Fruit fly (Drosophila melanogaster) whole organism, wandering third instar larva: ENCODE measurements around the gene SpdS.
A peak's percentile ranks its signal among the peaks of the same experiment; 100 is the strongest.

ENCODE experiments used
- Abd-B ChIP-seq: fragments of >200 bp; optimal IDR thresholded peaks from 2 replicates; lab custom pipeline; 2017; ENCODE audit warnings: missing biosample characterization, missing genetic modification characterization
- Hr83 ChIP-seq: fragments of 200-300 bp; sonication (Bioruptor generic); optimal IDR thresholded peaks from 2 replicates; lab custom pipeline; 2016; ENCODE audit warnings: missing biosample characterization, mild to moderate bottlenecking, missing genetic modification characterization, moderate library complexity; ENCODE audit not compliant: poor library complexity, severe bottlenecking
- Mio ChIP-seq: sonication (Bioruptor generic); optimal IDR thresholded peaks from 2 replicates; lab custom pipeline; 2016; ENCODE audit warnings: missing biosample characterization, missing genetic modification characterization
- Vsx2 ChIP-seq: fragments of 200-300, 225-300 bp; sonication (Bioruptor generic); optimal IDR thresholded peaks from 2 replicates; lab custom pipeline; 2018; ENCODE audit warnings: missing biosample characterization, missing genetic modification characterization; ENCODE audit not compliant: partially characterized antibody
- br ChIP-seq: fragments of 200-800 bp; sonication (Bioruptor generic); optimal IDR thresholded peaks from 2 replicates; lab custom pipeline; 2016; ENCODE audit warnings: missing biosample characterization, missing genetic modification characterization
- dl ChIP-seq, 2 experiments: fragments of 175-275, 200-275 bp in 1 of 2; fragments of 200-275 bp in 1 of 2; sonication (Bioruptor generic); optimal IDR thresholded peaks; lab custom pipeline; 2018; ENCODE audit warnings: mild to moderate bottlenecking in 2 of 2, missing biosample characterization in 2 of 2, missing genetic modification characterization in 2 of 2, moderate library complexity in 2 of 2; ENCODE audit not compliant: partially characterized antibody in 2 of 2, insufficient read depth in 1 of 2
- dsf ChIP-seq: sonication (Bioruptor generic); optimal IDR thresholded peaks from 2 replicates; lab custom pipeline; 2016; ENCODE audit warnings: missing biosample characterization, missing genetic modification characterization, borderline replicate concordance
- fru ChIP-seq: fragments of 200-800 bp; sonication (Bioruptor generic); optimal IDR thresholded peaks from 3 replicates; lab custom pipeline; 2016; ENCODE audit warnings: missing biosample characterization, mild to moderate bottlenecking, missing genetic modification characterization
- sage ChIP-seq: fragments of 200-800 bp; sonication (Bioruptor generic); optimal IDR thresholded peaks from 2 replicates; lab custom pipeline; 2016; ENCODE audit warnings: missing biosample characterization, mild to moderate bottlenecking, missing genetic modification characterization
- usp ChIP-seq: fragments of >200 bp; optimal IDR thresholded peaks from 2 replicates; lab custom pipeline; 2017; ENCODE audit warnings: missing biosample characterization, missing genetic modification characterization

DNA sequence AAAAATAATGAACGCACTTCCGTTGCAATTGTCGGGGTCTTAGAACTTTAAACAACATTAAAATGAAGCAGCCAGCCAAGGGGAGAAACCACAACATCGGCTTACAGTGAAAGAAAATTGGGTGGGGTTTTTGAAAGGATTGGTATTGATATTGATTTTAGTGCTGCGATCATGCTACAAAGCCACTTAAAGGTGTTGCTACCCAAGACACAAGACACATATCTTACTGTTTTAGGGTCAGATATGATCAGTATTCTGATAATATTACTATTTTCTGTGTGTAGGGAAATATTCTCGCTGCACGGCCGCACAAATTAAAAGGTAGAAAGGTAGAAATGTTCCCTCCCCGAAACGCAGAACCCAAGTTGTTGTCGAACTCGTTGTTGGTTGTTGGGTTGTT, 26.4 kb upstream of the SpdS start:
- TF ChIP-seq Hr83 (GFP tag; lab: Kevin White, UChicago) (no peak), Vsx2 (GFP tag; lab: Kevin White, UChicago) (no peak), fru (GFP tag; lab: Kevin White, UChicago) (peak; percentile 40), Abd-B (no peak), br (peak; percentile 21), sage (GFP tag; lab: Kevin White, UChicago) (no peak), dsf (GFP tag; lab: Kevin White, UChicago) (no peak), Mio (GFP tag; lab: Kevin White, UChicago) (no peak), dl (GFP tag; optimal IDR thresholded peaks at IDR 0.05; lab: Kevin White, UChicago; ENCODE audit: insufficient read depth in 1 of 2, partially characterized antibody in 2 of 2) (no peak), usp (GFP tag; lab: Kevin White, UChicago) (no peak)
